Worm (Caenorhabditis elegans) whole organism, L4/young adult: Measurements from ENCODE around the gene C16A11.4.

ENCODE experiments used
- W03F9.2 ChIP-seq: fragments of 150-350 bp; optimal IDR thresholded peaks from 2 replicates; lab custom pipeline; 2014; ENCODE audit warnings: missing biosample characterization, missing genetic modification characterization
- dao-5 ChIP-seq: sonication (generic microtip); optimal IDR thresholded peaks from 2 replicates; lab custom pipeline; 2016; ENCODE audit warnings: missing genotype, missing genetic modification characterization, moderate library complexity, missing compliant biosample characterization
- him-1 ChIP-seq: sonication (generic microtip); optimal IDR thresholded peaks from 2 replicates; lab custom pipeline; 2016; ENCODE audit warnings: missing genotype, missing genetic modification reagents, missing genetic modification characterization, missing compliant biosample characterization

Gene C16A11.4

ce11 chrII:4222983-4223382 is 3.9 kb upstream of the C16A11.4 start, which contains the start of gene C16A11.5:
C16A11.5 (plus strand) TSS chrII:4223305.
- TF ChIP-seq him-1 (tag; lab: Kevin White, UChicago) (no peak), dao-5 (no peak), W03F9.2 (tag; lab: Kevin White, UChicago) (no peak)

ce11 chrII:4228112-4228770 is 1.4 kb downstream of the C16A11.4 start:
- TF ChIP-seq him-1 (tag; lab: Kevin White, UChicago): no peak
- TF ChIP-seq W03F9.2 (tag; lab: Kevin White, UChicago): no peak
- TF ChIP-seq dao-5: no peak

ce11 chrII:4229106-4229708 is 2.4 kb downstream of the C16A11.4 start, which contains the start of gene C16A11.3:
C16A11.3 (plus strand) TSS chrII:4229545.
- TF ChIP-seq him-1 (tag; lab: Kevin White, UChicago) (no peak), W03F9.2 (tag; lab: Kevin White, UChicago) (no peak), dao-5 (no peak)

- TF ChIP-seq him-1 (tag; lab: Kevin White, UChicago) (no peak), W03F9.2 (tag; lab: Kevin White, UChicago) (no peak), dao-5 (no peak)
Observed at ce11 chrII:4230816-4231435, 4.1 kb downstream of the C16A11.4 start, which contains the start of gene C16A11.10. C16A11.10 (plus strand) TSS chrII:4231385.

- TF ChIP-seq him-1 (tag; lab: Kevin White, UChicago): no peak
- TF ChIP-seq W03F9.2 (tag; lab: Kevin White, UChicago): no peak
- no peak for TF ChIP-seq dao-5
Observed at ce11 chrII:4235959-4236358, 9.1 kb downstream of the C16A11.4 start, which contains the start of gene fbxc-43. fbxc-43 (minus strand) TSS chrII:4235996.

- TF ChIP-seq dao-5 (no peak), W03F9.2 (tag; lab: Kevin White, UChicago) (peak; percentile 36), him-1 (tag; lab: Kevin White, UChicago) (no peak)
Observed at ce11 chrII:4237701-4238214, 10.9 kb downstream of the C16A11.4 start, which contains the start of the genes fbxc-44 and C16A11.2. fbxc-44 (minus strand) TSS chrII:4237751. C16A11.2 (plus strand) TSS chrII:4238203.

- TF ChIP-seq him-1 (tag; lab: Kevin White, UChicago) (no peak), dao-5 (no peak), W03F9.2 (tag; lab: Kevin White, UChicago) (no peak)
Observed at ce11 chrII:4238963-4239362, 12.1 kb downstream of the C16A11.4 start.

ce11 chrII:4244959-4245358 is 18.1 kb downstream of the C16A11.4 start:
- TF ChIP-seq dao-5 (no peak), him-1 (tag; lab: Kevin White, UChicago) (no peak), W03F9.2 (tag; lab: Kevin White, UChicago) (no peak)

ce11 chrII:4246897-4247296 is 20.1 kb downstream of the C16A11.4 start, which contains the start of gene gpa-11:
gpa-11 (plus strand) TSS chrII:4247197.
- TF ChIP-seq dao-5: no peak
- no peak for TF ChIP-seq W03F9.2 (tag; lab: Kevin White, UChicago)
- TF ChIP-seq him-1 (tag; lab: Kevin White, UChicago): no peak

- TF ChIP-seq dao-5: no peak
- TF ChIP-seq him-1 (tag; lab: Kevin White, UChicago): no peak
- no peak for TF ChIP-seq W03F9.2 (tag; lab: Kevin White, UChicago)
Observed at ce11 chrII:4256541-4257001, 29.7 kb downstream of the C16A11.4 start, which contains the start of gene C16A11.7. C16A11.7 (minus strand) TSS chrII:4256951.

- TF ChIP-seq dao-5 (no peak), him-1 (tag; lab: Kevin White, UChicago) (no peak), W03F9.2 (tag; lab: Kevin White, UChicago) (no peak)
Observed at ce11 chrII:4258683-4259082, 31.8 kb downstream of the C16A11.4 start, which contains the start of gene clec-135. clec-135 (minus strand) TSS chrII:4258783.

ce11 chrII:4267711-4268110 is 40.9 kb downstream of the C16A11.4 start:
- TF ChIP-seq W03F9.2 (tag; lab: Kevin White, UChicago) (no peak), dao-5 (no peak), him-1 (tag; lab: Kevin White, UChicago) (no peak)

- TF ChIP-seq W03F9.2 (tag; lab: Kevin White, UChicago) (no peak), dao-5 (no peak), him-1 (tag; lab: Kevin White, UChicago) (no peak)
Observed at ce11 chrII:4275637-4276252, 48.9 kb downstream of the C16A11.4 start, which contains the start of gene npr-42. npr-42 (plus strand) TSS chrII:4276202.
